Fruit fly (Drosophila melanogaster): ENCODE data around the gene Npc2f.

DNA sequence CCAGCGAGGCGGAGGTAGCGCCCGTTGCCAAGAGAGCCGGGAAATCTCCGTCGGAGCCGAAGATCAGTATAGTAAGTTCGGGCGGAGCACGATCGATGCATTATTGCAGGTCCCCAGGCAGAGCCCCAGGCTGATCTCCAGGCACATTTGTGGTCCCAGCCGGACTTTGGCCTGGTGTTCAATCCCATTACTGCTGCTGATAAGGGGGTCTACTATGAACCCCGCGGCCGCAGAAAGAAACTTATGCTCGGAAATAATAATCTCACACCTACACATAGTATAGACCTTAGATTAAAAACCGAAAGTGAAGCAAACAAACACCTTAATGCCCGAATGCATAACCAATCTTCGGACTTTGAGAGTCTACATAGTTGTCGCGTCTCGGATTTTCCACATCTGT lies 20.7 kb upstream of the Npc2f start:
- TF ChIP-seq sv (GFP tag; optimal IDR thresholded peaks at IDR 0.05), result no peak
- peak; percentile 10 for TF ChIP-seq Hnf4 (GFP tag; optimal IDR thresholded peaks at IDR 0.05)
- no peak for TF ChIP-seq rgr (GFP tag; optimal IDR thresholded peaks at IDR 0.05)
- TF ChIP-seq usp (GFP tag; optimal IDR thresholded peaks at IDR 0.05), result no peak
- TF ChIP-seq psq (GFP tag; optimal IDR thresholded peaks at IDR 0.05), result no peak
- TF ChIP-seq Abd-B (GFP tag; optimal IDR thresholded peaks at IDR 0.05), result no peak
- TF ChIP-seq CG9705 (GFP tag; optimal IDR thresholded peaks at IDR 0.05), result no peak
- no peak for TF ChIP-seq tai (GFP tag; optimal IDR thresholded peaks at IDR 0.05)
- no peak for TF ChIP-seq Rel (GFP tag; optimal IDR thresholded peaks at IDR 0.05)
- peak; percentile 14 for TF ChIP-seq Rel (tag; optimal IDR thresholded peaks at IDR 0.05)
